Fruit fly (Drosophila melanogaster): Measurements from ENCODE around the gene rb.

rb gene

dm6 chrX:4553999-4554398, 13.6 kb upstream of the rb start, which contains the start of gene CG11444 (continued):
- no peak for TF ChIP-seq Eip75B (GFP tag; optimal IDR thresholded peaks at IDR 0.05)
- TF ChIP-seq Hr38 (GFP tag; optimal IDR thresholded peaks at IDR 0.05): no peak
- no peak for TF ChIP-seq topi (GFP tag; optimal IDR thresholded peaks at IDR 0.05)
- no peak for TF ChIP-seq dsx (GFP tag; optimal IDR thresholded peaks at IDR 0.05; ENCODE audit: poor library complexity, severe bottlenecking)
- no peak for TF ChIP-seq ss (GFP tag; optimal IDR thresholded peaks at IDR 0.05)
- peak; percentile 51 for TF ChIP-seq cyc (GFP tag; optimal IDR thresholded peaks at IDR 0.05)
- TF ChIP-seq salr (GFP tag; optimal IDR thresholded peaks at IDR 0.05): no peak
- peak; percentile 49 for TF ChIP-seq Sox14 (GFP tag; optimal IDR thresholded peaks at IDR 0.05)
- no peak for TF ChIP-seq fd85E (GFP tag; optimal IDR thresholded peaks at IDR 0.05)
- no peak for TF ChIP-seq CG6808 (GFP tag; optimal IDR thresholded peaks at IDR 0.05)
- no peak for TF ChIP-seq Smox (GFP tag; optimal IDR thresholded peaks at IDR 0.05)
- TF ChIP-seq pdm3 (GFP tag; optimal IDR thresholded peaks at IDR 0.05): no peak
- TF ChIP-seq CG6163 (GFP tag; IDR thresholded peaks at IDR 0.05): 0 out of 3 replicates have a peak, but pooled peaks have one; percentile 7
- TF ChIP-seq CG8632 (GFP tag; optimal IDR thresholded peaks at IDR 0.05): no peak
- TF ChIP-seq CG11902 (GFP tag; optimal IDR thresholded peaks at IDR 0.05): no peak
- TF ChIP-seq OdsH (GFP tag; optimal IDR thresholded peaks at IDR 0.05): no peak
- no peak for TF ChIP-seq CG15336 (GFP tag; IDR thresholded peaks at IDR 0.05)
- TF ChIP-seq dac (GFP tag; optimal IDR thresholded peaks at IDR 0.05): no peak
- TF ChIP-seq Gug (GFP tag; IDR thresholded peaks at IDR 0.05): no peak
- no peak for TF ChIP-seq CG7368 (GFP tag; optimal IDR thresholded peaks at IDR 0.05)
- peak; percentile 39 for TF ChIP-seq esn (GFP tag; optimal IDR thresholded peaks at IDR 0.05)
- no peak for TF ChIP-seq CG8119 (GFP tag; IDR thresholded peaks at IDR 0.05)
- no peak for TF ChIP-seq CG6276 (GFP tag; optimal IDR thresholded peaks at IDR 0.05)
- no peak for TF ChIP-seq Ets21C (GFP tag; optimal IDR thresholded peaks at IDR 0.05)
- TF ChIP-seq Sox15 (GFP tag; optimal IDR thresholded peaks at IDR 0.05): no peak
- TF ChIP-seq CG4318 (GFP tag; optimal IDR thresholded peaks at IDR 0.05): no peak
- TF ChIP-seq achi (GFP tag; optimal IDR thresholded peaks at IDR 0.05): no peak
- TF ChIP-seq CG31627 (GFP tag; optimal IDR thresholded peaks at IDR 0.05): no peak
- TF ChIP-seq CG11294 (GFP tag; IDR thresholded peaks at IDR 0.05): no peak
- no peak for TF ChIP-seq Hr4 (GFP tag; optimal IDR thresholded peaks at IDR 0.05)
- TF ChIP-seq CG16779 (tag; optimal IDR thresholded peaks at IDR 0.05): no peak
- TF ChIP-seq svp (GFP tag): no peak
- TF ChIP-seq CG32006 (GFP tag; optimal IDR thresholded peaks at IDR 0.05): no peak
- no peak for TF ChIP-seq eg (GFP tag; IDR thresholded peaks at IDR 0.05)

- TF ChIP-seq Met (GFP tag; optimal IDR thresholded peaks at IDR 0.05) (no peak), CG8119 (GFP tag; IDR thresholded peaks at IDR 0.05) (no peak), CG1621 (tag; optimal IDR thresholded peaks at IDR 0.05) (no peak), fkh (GFP tag; optimal IDR thresholded peaks at IDR 0.05) (peak; percentile 78)
Measured at dm6 chrX:4551717-4552116, 11.3 kb upstream of the rb start, which contains the start of the genes CG11436 and CG3527. CG11436 (minus strand) TSS chrX:4551878. CG3527 (plus strand) TSS chrX:4551973.

- TF ChIP-seq fd59A (GFP tag; optimal IDR thresholded peaks at IDR 0.05) (no peak), fkh (GFP tag; optimal IDR thresholded peaks at IDR 0.05) (peak; percentile 50), CG7368 (GFP tag; optimal IDR thresholded peaks at IDR 0.05) (no peak), Met (GFP tag; optimal IDR thresholded peaks at IDR 0.05) (no peak)
Measured at dm6 chrX:4548611-4549120, 8.2 kb upstream of the rb start, which contains the start of the genes Usf and CG15912. Usf (minus strand) TSS chrX:4548794. CG15912 (plus strand) TSS chrX:4549070.
